Fruit fly (Drosophila melanogaster): Measurements from ENCODE around the gene CG11437.

DNA sequence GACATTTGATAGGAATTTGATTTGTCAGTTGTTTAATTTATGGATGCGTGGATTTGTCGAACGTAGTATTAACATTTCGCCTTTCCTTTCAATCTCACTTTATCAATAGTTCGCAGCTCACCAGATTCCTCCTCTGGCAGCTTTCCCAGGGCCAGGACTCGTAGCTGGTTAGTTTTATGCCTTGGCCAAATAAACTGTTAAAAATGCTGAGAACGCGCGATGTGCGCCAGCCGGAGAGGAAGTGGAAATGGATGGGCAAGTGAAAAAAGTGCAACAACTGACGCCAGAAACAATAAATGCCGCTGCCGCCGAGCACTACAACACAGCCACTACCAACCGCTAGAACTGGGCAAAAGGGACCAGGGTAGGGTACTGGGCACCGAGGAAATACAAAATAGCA, 14.8 kb downstream of the CG11437 start:
- TF ChIP-seq Pif1A (GFP tag; optimal IDR thresholded peaks at IDR 0.05): no peak
- TF ChIP-seq Snoo (tag; optimal IDR thresholded peaks at IDR 0.05): no peak
- no peak for TF ChIP-seq CG14655 (GFP tag; optimal IDR thresholded peaks at IDR 0.05)
- no peak for TF ChIP-seq CG17806 (tag; optimal IDR thresholded peaks at IDR 0.05)
- TF ChIP-seq gl (tag; optimal IDR thresholded peaks at IDR 0.05): no peak
- TF ChIP-seq CG15710 (tag; optimal IDR thresholded peaks at IDR 0.05): no peak
- TF ChIP-seq fd96Ca (GFP tag; IDR thresholded peaks at IDR 0.05): no peak

All from whole organism, pupa.